Fruit fly (Drosophila melanogaster) whole organism, embryonic: ENCODE data around the gene CG8100.

Experiments used
- Abd-B ChIP-seq: fragments of 200-800 bp; sonication (Bioruptor generic); optimal IDR thresholded peaks from 2 replicates; lab custom pipeline; 2018; ENCODE audit warnings: missing biosample characterization, mild to moderate bottlenecking, missing genetic modification characterization, moderate library complexity
- Asciz ChIP-seq: fragments of 200-800 bp; sonication (Bioruptor generic); optimal IDR thresholded peaks from 2 replicates; lab custom pipeline; 2017; ENCODE audit warnings: missing biosample characterization, mild to moderate bottlenecking, missing genetic modification characterization, missing genetic modification reagents
- CG10565 ChIP-seq: fragments of 200-800 bp; sonication (Bioruptor generic); optimal IDR thresholded peaks from 3 replicates; lab custom pipeline; 2016; ENCODE audit warnings: missing biosample characterization, mild to moderate bottlenecking, missing genetic modification characterization
- CG11398 ChIP-seq: fragments of 200-800 bp; sonication (Bioruptor generic); optimal IDR thresholded peaks from 2 replicates; lab custom pipeline; 2016; ENCODE audit warnings: missing biosample characterization, missing genetic modification characterization
- CG11560 ChIP-seq: fragments of 200-800 bp; sonication (Bioruptor generic); IDR thresholded peaks from 3 replicates; pipeline ENCODE4 v1.3.6; 2022; ENCODE audit warnings: missing biosample characterization, missing genetic modification characterization
- CG1233 ChIP-seq: fragments of 200-800 bp; sonication (Bioruptor generic); optimal IDR thresholded peaks from 4 replicates; lab custom pipeline; 2018; ENCODE audit warnings: missing biosample characterization, mild to moderate bottlenecking, missing genetic modification characterization
- CG12769 ChIP-seq: fragments of 200-800 bp; sonication (Bioruptor generic); optimal IDR thresholded peaks from 2 replicates; lab custom pipeline; 2019; ENCODE audit warnings: missing biosample characterization, mild to moderate bottlenecking, missing genetic modification characterization, moderate library complexity
- CG13624 ChIP-seq: fragments of 200-800 bp; sonication (Bioruptor generic); optimal IDR thresholded peaks from 2 replicates; lab custom pipeline; 2016; ENCODE audit warnings: missing biosample characterization, missing genetic modification characterization
- CG13894 ChIP-seq: fragments of 200-800 bp; sonication (Bioruptor generic); optimal IDR thresholded peaks from 3 replicates; lab custom pipeline; 2018; ENCODE audit warnings: missing biosample characterization, mild to moderate bottlenecking, missing genetic modification characterization, moderate library complexity
- CG14860 ChIP-seq: fragments of 200-800 bp; sonication (Bioruptor generic); IDR thresholded peaks from 3 replicates; pipeline ENCODE4 v1.3.6; 2022; ENCODE audit warnings: missing biosample characterization, missing genetic modification characterization; ENCODE audit not compliant: partially characterized antibody
- CG15514 ChIP-seq: fragments of 200-800 bp; sonication (Bioruptor generic); optimal IDR thresholded peaks from 3 replicates; lab custom pipeline; 2017; ENCODE audit warnings: missing biosample characterization, missing genetic modification characterization, mild to moderate bottlenecking, moderate library complexity, missing genetic modification reagents
- CG18011 ChIP-seq: fragments of 200-800 bp; sonication (Bioruptor generic); optimal IDR thresholded peaks from 2 replicates; lab custom pipeline; 2017; ENCODE audit warnings: missing biosample characterization, missing genetic modification characterization, mild to moderate bottlenecking, moderate library complexity, missing genotype
- CG18764 ChIP-seq: fragments of 200-800 bp; sonication (Bioruptor generic); optimal IDR thresholded peaks from 3 replicates; lab custom pipeline; 2016; ENCODE audit warnings: missing biosample characterization, missing genetic modification characterization
- CG2129 ChIP-seq: fragments of 200-800 bp; sonication (Bioruptor generic); IDR thresholded peaks from 2 replicates; pipeline ENCODE4 v1.3.6; 2022; ENCODE audit warnings: missing biosample characterization, missing genetic modification characterization; ENCODE audit not compliant: partially characterized antibody
- CG30403 ChIP-seq: fragments of 200-800 bp; sonication (Bioruptor generic); optimal IDR thresholded peaks from 3 replicates; lab custom pipeline; 2016; ENCODE audit warnings: missing biosample characterization, missing genetic modification characterization
- CG6654 ChIP-seq: fragments of 200-800 bp; sonication (Bioruptor generic); optimal IDR thresholded peaks from 2 replicates; lab custom pipeline; 2017; ENCODE audit warnings: missing biosample characterization, mild to moderate bottlenecking, missing genetic modification characterization
- CG8478 ChIP-seq: fragments of >200 bp; optimal IDR thresholded peaks from 2 replicates; lab custom pipeline; 2018
- CG9215 ChIP-seq: fragments of 200-800 bp; sonication (Bioruptor generic); IDR thresholded peaks from 2 replicates; pipeline ENCODE4 v1.3.6; 2022; ENCODE audit warnings: missing biosample characterization, missing genetic modification characterization
- CkIIα-i1 ChIP-seq: fragments of 200-800 bp; sonication (Bioruptor generic); IDR thresholded peaks from 2 replicates; pipeline ENCODE4 v1.3.6; 2022; ENCODE audit warnings: missing biosample characterization, missing genetic modification characterization
- Elba2 ChIP-seq: fragments of 200-800 bp; sonication (Bioruptor generic); optimal IDR thresholded peaks from 3 replicates; lab custom pipeline; 2016; ENCODE audit warnings: missing biosample characterization, missing genetic modification characterization
- Myb ChIP-seq: fragments of 200-800 bp; sonication (Bioruptor generic); optimal IDR thresholded peaks from 2 replicates; lab custom pipeline; 2016; ENCODE audit warnings: missing biosample characterization, missing genetic modification characterization
- NC2β ChIP-seq: fragments of 200-800 bp; sonication (Bioruptor generic); optimal IDR thresholded peaks from 2 replicates; lab custom pipeline; 2016; ENCODE audit warnings: missing biosample characterization, missing genetic modification characterization
- PHDP ChIP-seq: fragments of 200-800 bp; sonication (Bioruptor generic); optimal IDR thresholded peaks from 3 replicates; lab custom pipeline; 2018; ENCODE audit warnings: missing biosample characterization, mild to moderate bottlenecking, missing genetic modification characterization, moderate library complexity
- Sry-β ChIP-seq: fragments of 200-800 bp; sonication (Bioruptor generic); optimal IDR thresholded peaks from 2 replicates; lab custom pipeline; 2018; ENCODE audit warnings: missing biosample characterization, mild to moderate bottlenecking, missing genetic modification characterization, moderate library complexity
- Taf1 ChIP-seq: fragments of 200-800 bp; sonication (Bioruptor generic); IDR thresholded peaks from 2 replicates; pipeline ENCODE4 v1.3.6; 2022; ENCODE audit warnings: missing biosample characterization, missing genetic modification characterization
- ap ChIP-seq: fragments of 200-800 bp; sonication (Bioruptor generic); IDR thresholded peaks from 2 replicates; pipeline ENCODE4 v1.3.6; 2022; ENCODE audit warnings: missing biosample characterization, missing genetic modification characterization
- ash1 ChIP-seq: fragments of 200-800 bp; sonication (Bioruptor generic); optimal IDR thresholded peaks from 2 replicates; lab custom pipeline; 2018; ENCODE audit warnings: missing biosample characterization, mild to moderate bottlenecking, missing genetic modification characterization
- btn ChIP-seq: fragments of 200-800 bp; sonication (Bioruptor generic); optimal IDR thresholded peaks from 2 replicates; lab custom pipeline; 2016; ENCODE audit warnings: missing biosample characterization, missing genetic modification characterization
- chif ChIP-seq, 2 experiments: fragments of 200-800 bp; sonication (Bioruptor generic); optimal IDR thresholded peaks; 3 replicates each; lab custom pipeline; 2016; ENCODE audit warnings: missing biosample characterization in 2 of 2, missing genetic modification characterization in 2 of 2
- dm ChIP-seq: fragments of 200-800 bp; sonication (Bioruptor generic); optimal IDR thresholded peaks from 3 replicates; lab custom pipeline; 2016; ENCODE audit warnings: missing biosample characterization, missing genetic modification characterization
- dmrt11E ChIP-seq: fragments of 200-800 bp; sonication (Bioruptor generic); optimal IDR thresholded peaks from 3 replicates; lab custom pipeline; 2018; ENCODE audit warnings: missing biosample characterization, mild to moderate bottlenecking, missing genetic modification characterization, moderate library complexity
- dmrt99B ChIP-seq: fragments of 200-800 bp; sonication (Bioruptor generic); optimal IDR thresholded peaks from 2 replicates; lab custom pipeline; 2018; ENCODE audit warnings: missing biosample characterization, mild to moderate bottlenecking, missing genetic modification characterization, moderate library complexity
- en ChIP-seq: fragments of 200-800 bp; sonication (Bioruptor generic); optimal IDR thresholded peaks from 2 replicates; lab custom pipeline; 2016; ENCODE audit warnings: missing biosample characterization, missing genetic modification characterization
- exex ChIP-seq: fragments of 200-800 bp; sonication (Bioruptor generic); optimal IDR thresholded peaks from 4 replicates; lab custom pipeline; 2018; ENCODE audit warnings: missing biosample characterization, mild to moderate bottlenecking, missing genetic modification characterization, moderate library complexity
- grau ChIP-seq: fragments of 200-800 bp; optimal IDR thresholded peaks from 3 replicates; lab custom pipeline; 2019; ENCODE audit warnings: missing biosample characterization, mild to moderate bottlenecking, missing genetic modification characterization, moderate library complexity
- grn ChIP-seq: fragments of 200-800 bp; sonication (Bioruptor generic); optimal IDR thresholded peaks from 3 replicates; lab custom pipeline; 2017; ENCODE audit warnings: missing biosample characterization, missing genetic modification characterization
- lola ChIP-seq, 3 experiments: fragments of >200 bp in 2 of 3; fragments of 200-800 bp in 1 of 3; sonication (Bioruptor generic) in 1 of 3; optimal IDR thresholded peaks; 2 replicates each; lab custom pipeline; 2017 to 2019; ENCODE audit warnings: missing biosample characterization in 3 of 3, missing genetic modification characterization in 3 of 3, mild to moderate bottlenecking in 1 of 3, moderate library complexity in 1 of 3
- maf-S ChIP-seq: fragments of 200-800 bp; sonication (Bioruptor generic); optimal IDR thresholded peaks from 2 replicates; lab custom pipeline; 2016; ENCODE audit warnings: missing biosample characterization, missing genetic modification characterization
- mirr ChIP-seq: fragments of 200-800 bp; sonication (Bioruptor generic); optimal IDR thresholded peaks from 3 replicates; lab custom pipeline; 2018; ENCODE audit warnings: missing biosample characterization, mild to moderate bottlenecking, missing genetic modification characterization
- p53 ChIP-seq: fragments of 200-800 bp; sonication (Bioruptor generic); optimal IDR thresholded peaks from 2 replicates; lab custom pipeline; 2016; ENCODE audit warnings: missing biosample characterization, missing genetic modification characterization
- pho ChIP-seq: fragments of 200-800 bp; sonication (Bioruptor generic); optimal IDR thresholded peaks from 2 replicates; lab custom pipeline; 2016; ENCODE audit warnings: missing biosample characterization, missing genetic modification characterization
- phol ChIP-seq: fragments of 200-800 bp; sonication (Bioruptor generic); optimal IDR thresholded peaks from 3 replicates; lab custom pipeline; 2018; ENCODE audit warnings: missing biosample characterization, mild to moderate bottlenecking, missing genetic modification characterization, moderate library complexity
- pnt ChIP-seq: fragments of 200-800 bp; sonication (Bioruptor generic); optimal IDR thresholded peaks from 3 replicates; lab custom pipeline; 2016; ENCODE audit warnings: missing biosample characterization, missing genetic modification characterization
- tio ChIP-seq: fragments of 200-800 bp; sonication (Bioruptor generic); optimal IDR thresholded peaks from 2 replicates; lab custom pipeline; 2017; ENCODE audit warnings: missing biosample characterization, missing genetic modification characterization, inconsistent platforms
- tup ChIP-seq: fragments of 200-800 bp; sonication (Bioruptor generic); optimal IDR thresholded peaks from 2 replicates; lab custom pipeline; 2016; ENCODE audit warnings: missing biosample characterization, mild to moderate bottlenecking, missing genetic modification characterization, moderate library complexity
- usp ChIP-seq: fragments of >200 bp; optimal IDR thresholded peaks from 2 replicates; lab custom pipeline; 2017; ENCODE audit warnings: missing biosample characterization, missing genetic modification characterization
- vnd ChIP-seq: fragments of 200-800 bp; sonication (Bioruptor generic); IDR thresholded peaks from 3 replicates; pipeline ENCODE4 v1.3.6; 2022; ENCODE audit warnings: missing biosample characterization, missing genetic modification characterization; ENCODE audit not compliant: partially characterized antibody
- vvl ChIP-seq: fragments of 200-800 bp; sonication (Bioruptor generic); IDR thresholded peaks from 2 replicates; pipeline ENCODE4 v1.3.6; 2022; ENCODE audit warnings: missing biosample characterization, missing genetic modification characterization
- zen ChIP-seq: fragments of 200-800 bp; sonication (Bioruptor generic); optimal IDR thresholded peaks from 3 replicates; lab custom pipeline; 2018; ENCODE audit warnings: missing biosample characterization, mild to moderate bottlenecking, missing genetic modification characterization, moderate library complexity

CG8100 gene

DNA sequence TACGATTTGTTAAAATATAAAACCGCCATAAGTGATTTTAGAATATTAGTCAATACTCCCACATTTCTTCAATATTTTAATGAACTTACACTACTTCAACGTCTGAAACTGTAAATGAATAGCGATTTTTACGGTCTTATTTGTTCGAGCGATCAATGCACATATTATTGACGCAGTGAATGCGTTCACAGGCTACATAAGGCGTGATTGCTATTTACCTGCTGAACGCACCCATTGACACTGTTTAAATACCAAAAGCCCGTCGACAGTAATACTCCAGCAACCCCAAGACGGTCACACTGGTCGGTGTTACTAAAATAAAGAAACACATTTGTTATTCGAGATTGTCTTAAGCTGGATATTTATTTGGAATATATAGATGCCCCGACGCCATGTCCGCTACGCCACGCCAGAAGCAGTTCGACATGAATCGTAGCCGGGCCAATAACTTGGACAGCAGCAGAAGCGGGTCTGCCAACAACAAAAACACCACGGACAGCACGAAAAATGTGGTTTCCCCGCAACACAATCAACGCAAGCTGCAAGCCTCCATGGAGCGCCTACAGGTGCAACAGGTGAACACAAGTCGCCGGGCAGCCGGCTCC lies 32.4 kb upstream of the CG8100 start, which contains the start of gene CG6833 (continued):
- TF ChIP-seq dmrt11E (tag; lab: Kevin White, UChicago): peak; percentile 27
- TF ChIP-seq grn (GFP tag; lab: Kevin White, UChicago): no peak
- TF ChIP-seq Taf1 (GFP tag; lab: Robert Waterston, UW): peak; percentile 60; the same call in 1 of the 2 replicates
- peak; percentile 59 for TF ChIP-seq grau (tag; lab: Kevin White, UChicago)
- TF ChIP-seq vnd (GFP tag; lab: Robert Waterston, UW): no peak
- TF ChIP-seq CG6654 (GFP tag; lab: Kevin White, UChicago): peak; percentile 38
- TF ChIP-seq CG13894: no peak
- TF ChIP-seq CG14860 (GFP tag; lab: Robert Waterston, UW): no peak
- TF ChIP-seq Elba2 (GFP tag; lab: Kevin White, UChicago): peak; percentile 3
- peak; percentile 65 for TF ChIP-seq CG18764 (GFP tag; lab: Kevin White, UChicago)
- peak; percentile 68 for TF ChIP-seq CG9215 (GFP tag; lab: Robert Waterston, UW)
- TF ChIP-seq Asciz (GFP tag; lab: Kevin White, UChicago): no peak
- TF ChIP-seq CG2129: no peak
- no peak for TF ChIP-seq en (GFP tag; lab: Kevin White, UChicago)
- TF ChIP-seq ap (GFP tag; lab: Robert Waterston, UW): peak; percentile 48; the same call in 1 of the 2 replicates
- no peak for TF ChIP-seq CG10565 (GFP tag; lab: Kevin White, UChicago)
- TF ChIP-seq exex (tag; lab: Kevin White, UChicago): no peak
- TF ChIP-seq PHDP (tag; lab: Kevin White, UChicago): peak; percentile 10
- peak; percentile 73 for TF ChIP-seq phol (tag; lab: Kevin White, UChicago)
- TF ChIP-seq CkIIα-i1 (GFP tag; lab: Robert Waterston, UW): 0 out of 2 replicates have a peak, but pooled peaks have one; percentile 38
- TF ChIP-seq vvl (GFP tag; lab: Robert Waterston, UW): peak; percentile 91
- peak; percentile 64 for TF ChIP-seq dm
- peak; percentile 62 for TF ChIP-seq mirr (GFP tag; lab: Kevin White, UChicago)
- peak; percentile 76 for TF ChIP-seq CG30403
- TF ChIP-seq chif (GFP tag; optimal IDR thresholded peaks at IDR 0.05; lab: Kevin White, UChicago): peak; percentile 60 to 72
- peak; percentile 62 for TF ChIP-seq NC2β
- TF ChIP-seq Abd-B: peak; percentile 69
- peak; percentile 65 for TF ChIP-seq zen (tag; lab: Kevin White, UChicago)
- no peak for TF ChIP-seq btn (GFP tag; lab: Kevin White, UChicago)
- TF ChIP-seq tup (GFP tag; lab: Kevin White, UChicago): no peak
- TF ChIP-seq CG13624 (GFP tag; lab: Kevin White, UChicago): peak; percentile 70
- peak; percentile 57 for TF ChIP-seq dmrt99B (tag; lab: Kevin White, UChicago)
- no peak for TF ChIP-seq CG18011 (GFP tag; lab: Kevin White, UChicago)
- TF ChIP-seq CG12769 (tag; lab: Kevin White, UChicago): no peak
- peak; percentile 69 for TF ChIP-seq CG15514 (GFP tag; lab: Kevin White, UChicago)
- peak; percentile 57 for TF ChIP-seq CG1233 (GFP tag; lab: Kevin White, UChicago)
- TF ChIP-seq ash1 (GFP tag; lab: Kevin White, UChicago): peak; percentile 49
- peak; percentile 60 for TF ChIP-seq maf-S (GFP tag; lab: Kevin White, UChicago)
- peak; percentile 66 for TF ChIP-seq Myb (GFP tag; lab: Kevin White, UChicago)
- peak; percentile 75 for TF ChIP-seq pnt (GFP tag; lab: Kevin White, UChicago)
- peak; percentile 46 for TF ChIP-seq Sry-β (GFP tag; lab: Kevin White, UChicago)
- peak; percentile 38 for TF ChIP-seq CG11398
- peak in 1 of 3 experiments; percentile 15 for TF ChIP-seq lola (GFP tag; optimal IDR thresholded peaks at IDR 0.05; lab: Kevin White, UChicago)
- TF ChIP-seq CG8478: no peak
- TF ChIP-seq CG11560 (tag; lab: Robert Waterston, UW): peak; percentile 39; the same call in 1 of the 3 replicates
- no peak for TF ChIP-seq usp (GFP tag; lab: Kevin White, UChicago)
- peak; percentile 74 for TF ChIP-seq pho (GFP tag; lab: Kevin White, UChicago)
- TF ChIP-seq p53: peak; percentile 16
- TF ChIP-seq tio (GFP tag; lab: Kevin White, UChicago): no peak
